Fruit fly (Drosophila melanogaster) whole organism, embryonic: ENCODE data around the gene fbl.

ENCODE experiments used
- Abd-B ChIP-seq: fragments of 200-800 bp; sonication (Bioruptor generic); optimal IDR thresholded peaks from 2 replicates; lab custom pipeline; 2018; ENCODE audit warnings: missing biosample characterization, mild to moderate bottlenecking, missing genetic modification characterization, moderate library complexity
- CG10959 ChIP-seq: fragments of 200-800 bp; sonication (Bioruptor generic); IDR thresholded peaks from 2 replicates; pipeline ENCODE4 v1.3.6; 2022; ENCODE audit warnings: missing biosample characterization, missing genetic modification characterization
- CG11247 ChIP-seq: fragments of 200-800 bp; sonication (Bioruptor generic); IDR thresholded peaks from 2 replicates; pipeline ENCODE4 v1.3.6; 2022; ENCODE audit warnings: missing biosample characterization, missing genetic modification characterization
- CG12659 ChIP-seq: fragments of 200-800 bp; sonication (Bioruptor generic); optimal IDR thresholded peaks from 3 replicates; lab custom pipeline; 2017; ENCODE audit warnings: mild to moderate bottlenecking, missing biosample characterization, missing genetic modification reagents, missing genetic modification characterization
- CG16779 ChIP-seq: fragments of 200-800 bp; sonication (Bioruptor generic); IDR thresholded peaks from 2 replicates; pipeline ENCODE4 v1.3.6; 2022; ENCODE audit warnings: missing biosample characterization, missing genetic modification characterization
- CG17186 ChIP-seq: fragments of 200-800 bp; sonication (Bioruptor generic); optimal IDR thresholded peaks from 3 replicates; lab custom pipeline; 2017; ENCODE audit warnings: missing biosample characterization, missing genetic modification reagents, missing genetic modification characterization
- CG1832 ChIP-seq: fragments of 200-800 bp; sonication (Bioruptor generic); optimal IDR thresholded peaks from 2 replicates; lab custom pipeline; 2017; ENCODE audit warnings: missing biosample characterization, mild to moderate bottlenecking, missing genetic modification characterization, inconsistent platforms
- CG2889 ChIP-seq: fragments of 200-800 bp; sonication (Bioruptor generic); IDR thresholded peaks from 3 replicates; pipeline ENCODE4 v1.3.6; 2022; ENCODE audit warnings: missing biosample characterization, missing genetic modification characterization
- CG30020 ChIP-seq: fragments of 200-800 bp; optimal IDR thresholded peaks from 2 replicates; lab custom pipeline; 2019; ENCODE audit warnings: missing biosample characterization, mild to moderate bottlenecking, missing genetic modification characterization, moderate library complexity
- CG30403 ChIP-seq: fragments of 200-800 bp; sonication (Bioruptor generic); optimal IDR thresholded peaks from 3 replicates; lab custom pipeline; 2016; ENCODE audit warnings: missing biosample characterization, missing genetic modification characterization
- CG3065 ChIP-seq: fragments of 200-800 bp; sonication (Bioruptor generic); optimal IDR thresholded peaks from 2 replicates; lab custom pipeline; 2016; ENCODE audit warnings: missing biosample characterization, missing genetic modification characterization
- CG32772 ChIP-seq: fragments of 200-800 bp; sonication (Bioruptor generic); IDR thresholded peaks from 2 replicates; pipeline ENCODE4 v1.3.6; 2022; ENCODE audit warnings: missing biosample characterization, missing genetic modification characterization
- CG34224 ChIP-seq: fragments of 200-800 bp; sonication (Bioruptor generic); IDR thresholded peaks from 3 replicates; pipeline ENCODE4 v1.3.6; 2022; ENCODE audit warnings: missing biosample characterization, missing genetic modification characterization; ENCODE audit not compliant: partially characterized antibody
- CG5953 ChIP-seq: fragments of 200-800 bp; sonication (Bioruptor generic); IDR thresholded peaks from 2 replicates; pipeline ENCODE4 v1.3.6; 2022; ENCODE audit warnings: missing biosample characterization, missing genetic modification characterization
- CG6854 ChIP-seq: fragments of 200-800 bp; sonication (Bioruptor generic); optimal IDR thresholded peaks from 3 replicates; lab custom pipeline; 2017; ENCODE audit warnings: missing biosample characterization, mild to moderate bottlenecking, missing genetic modification characterization
- CG7271 ChIP-seq: fragments of 200-800 bp; sonication (Bioruptor generic); optimal IDR thresholded peaks from 2 replicates; lab custom pipeline; 2018; ENCODE audit warnings: missing biosample characterization, mild to moderate bottlenecking, missing genetic modification characterization, moderate library complexity
- CG7556 ChIP-seq: fragments of 200-800 bp; sonication (Bioruptor generic); optimal IDR thresholded peaks from 2 replicates; lab custom pipeline; 2017; ENCODE audit warnings: missing biosample characterization, mild to moderate bottlenecking, missing genetic modification characterization
- Dip3 ChIP-seq: fragments of 200-800 bp; sonication (Bioruptor generic); optimal IDR thresholded peaks from 3 replicates; lab custom pipeline; 2016; ENCODE audit warnings: missing biosample characterization, missing genetic modification characterization
- HLH3B ChIP-seq: fragments of 200-800 bp; sonication (Bioruptor generic); IDR thresholded peaks from 2 replicates; pipeline ENCODE4 v1.3.6; 2022; ENCODE audit warnings: missing biosample characterization, missing genetic modification characterization
- HLHmδ ChIP-seq: fragments of 200-800 bp; sonication (Bioruptor generic); optimal IDR thresholded peaks from 2 replicates; lab custom pipeline; 2018; ENCODE audit warnings: missing biosample characterization, mild to moderate bottlenecking, missing genetic modification characterization, moderate library complexity
- Hr3 ChIP-seq: fragments of 200-800 bp; sonication (Bioruptor generic); optimal IDR thresholded peaks from 3 replicates; lab custom pipeline; 2016; ENCODE audit warnings: missing biosample characterization, missing genetic modification characterization
- Hsf ChIP-seq: fragments of 200-800 bp; sonication (Bioruptor generic); optimal IDR thresholded peaks from 3 replicates; lab custom pipeline; 2016; ENCODE audit warnings: missing biosample characterization, missing genetic modification characterization
- Nf-YA ChIP-seq: fragments of 200-800 bp; sonication (Bioruptor generic); IDR thresholded peaks from 2 replicates; pipeline ENCODE4 v1.3.6; 2022; ENCODE audit warnings: missing biosample characterization, missing genetic modification characterization
- Nf-YC ChIP-seq: fragments of 200-800 bp; optimal IDR thresholded peaks from 3 replicates; lab custom pipeline; 2019; ENCODE audit warnings: missing biosample characterization, mild to moderate bottlenecking, missing genetic modification characterization, moderate library complexity
- Oli ChIP-seq: fragments of 200-800 bp; sonication (Bioruptor generic); optimal IDR thresholded peaks from 2 replicates; lab custom pipeline; 2018; ENCODE audit warnings: missing biosample characterization, mild to moderate bottlenecking, missing genetic modification characterization, moderate library complexity
- Pdp1 ChIP-seq, 2 experiments: fragments of 200-800 bp; sonication (Bioruptor generic); optimal IDR thresholded peaks; 3 replicates each; lab custom pipeline; 2016; ENCODE audit warnings: missing biosample characterization in 2 of 2, missing genetic modification characterization in 2 of 2, mild to moderate bottlenecking in 1 of 2, moderate library complexity in 1 of 2
- Rx ChIP-seq: fragments of 200-800 bp; sonication (Bioruptor generic); IDR thresholded peaks from 2 replicates; pipeline ENCODE4 v1.3.6; 2022; ENCODE audit warnings: missing biosample characterization, missing genetic modification characterization
- Vsx1 ChIP-seq: fragments of 200-800 bp; sonication (Bioruptor generic); optimal IDR thresholded peaks from 2 replicates; lab custom pipeline; 2017; ENCODE audit warnings: missing biosample characterization, mild to moderate bottlenecking, missing genetic modification characterization, missing genetic modification reagents
- Xrp1 ChIP-seq: fragments of 200-800 bp; sonication (Bioruptor generic); IDR thresholded peaks from 2 replicates; pipeline ENCODE4 v1.3.6; 2022; ENCODE audit warnings: missing biosample characterization, missing genetic modification characterization
- abd-A ChIP-seq: fragments of 200-800 bp; sonication (Bioruptor generic); optimal IDR thresholded peaks from 3 replicates; lab custom pipeline; 2019; ENCODE audit warnings: missing biosample characterization, mild to moderate bottlenecking, missing genetic modification characterization, moderate library complexity
- amos ChIP-seq: fragments of 200-800 bp; sonication (Bioruptor generic); IDR thresholded peaks from 2 replicates; pipeline ENCODE4 v1.3.6; 2022; ENCODE audit warnings: missing biosample characterization, missing genetic modification characterization; ENCODE audit not compliant: partially characterized antibody
- ara ChIP-seq: fragments of 200-800 bp; sonication (Bioruptor generic); IDR thresholded peaks from 2 replicates; pipeline ENCODE4 v1.3.6; 2022; ENCODE audit warnings: missing biosample characterization, missing genetic modification characterization
- bigmax ChIP-seq: fragments of 200-800 bp; sonication (Bioruptor generic); optimal IDR thresholded peaks from 2 replicates; lab custom pipeline; 2018; ENCODE audit warnings: missing biosample characterization, mild to moderate bottlenecking, missing genetic modification characterization
- corto ChIP-seq: fragments of 200-800 bp; sonication (Bioruptor generic); optimal IDR thresholded peaks from 2 replicates; lab custom pipeline; 2016; ENCODE audit warnings: missing biosample characterization, mild to moderate bottlenecking, missing genetic modification characterization, moderate library complexity
- gsb ChIP-seq: fragments of 200-800 bp; sonication (Bioruptor generic); IDR thresholded peaks from 2 replicates; pipeline ENCODE4 v1.3.6; 2022; ENCODE audit warnings: missing biosample characterization, missing genetic modification characterization
- kni ChIP-seq: fragments of 200-800 bp; sonication (Bioruptor generic); optimal IDR thresholded peaks from 3 replicates; lab custom pipeline; 2017; ENCODE audit warnings: mild to moderate bottlenecking, missing biosample characterization, missing genetic modification reagents, missing genetic modification characterization
- lola ChIP-seq, 3 experiments: fragments of >200 bp in 2 of 3; fragments of 200-800 bp in 1 of 3; sonication (Bioruptor generic) in 1 of 3; optimal IDR thresholded peaks; 2 replicates each; lab custom pipeline; 2017 to 2019; ENCODE audit warnings: missing biosample characterization in 3 of 3, missing genetic modification characterization in 3 of 3, mild to moderate bottlenecking in 1 of 3, moderate library complexity in 1 of 3
- luna ChIP-seq: fragments of 200-800 bp; sonication (Bioruptor generic); optimal IDR thresholded peaks from 2 replicates; lab custom pipeline; 2016; ENCODE audit warnings: missing biosample characterization, missing genetic modification characterization
- schlank ChIP-seq: fragments of 200-800 bp; sonication (Bioruptor generic); optimal IDR thresholded peaks from 2 replicates; lab custom pipeline; 2018; ENCODE audit warnings: missing biosample characterization, mild to moderate bottlenecking, missing genetic modification characterization
- scrt ChIP-seq: fragments of 200-800 bp; sonication (Bioruptor generic); optimal IDR thresholded peaks from 2 replicates; lab custom pipeline; 2018; ENCODE audit warnings: missing biosample characterization, mild to moderate bottlenecking, missing genetic modification characterization, moderate library complexity
- seq ChIP-seq: fragments of 200-800 bp; sonication (Bioruptor generic); IDR thresholded peaks from 2 replicates; pipeline ENCODE4 v1.3.6; 2022; ENCODE audit warnings: missing biosample characterization, missing genetic modification characterization
- sim ChIP-seq: fragments of 200-800 bp; sonication (Bioruptor generic); IDR thresholded peaks from 2 replicates; pipeline ENCODE4 v1.3.6; 2022; ENCODE audit warnings: missing biosample characterization, missing genetic modification characterization
- sima ChIP-seq: fragments of 200-800 bp; sonication (Bioruptor generic); optimal IDR thresholded peaks from 2 replicates; lab custom pipeline; 2016; ENCODE audit warnings: missing biosample characterization, missing genetic modification characterization
- slbo ChIP-seq: fragments of 200-800 bp; sonication (Bioruptor generic); IDR thresholded peaks from 2 replicates; pipeline ENCODE4 v1.3.6; 2022; ENCODE audit warnings: missing biosample characterization, missing genetic modification characterization
- slp2 ChIP-seq: fragments of 200-800 bp; sonication (Bioruptor generic); optimal IDR thresholded peaks from 2 replicates; lab custom pipeline; 2016; ENCODE audit warnings: missing biosample characterization, missing genetic modification characterization
- tx ChIP-seq: fragments of 200-800 bp; sonication (Bioruptor generic); optimal IDR thresholded peaks from 2 replicates; lab custom pipeline; 2016; ENCODE audit warnings: missing biosample characterization, missing genetic modification characterization
- unc-4 ChIP-seq: fragments of 200-800 bp; sonication (Bioruptor generic); IDR thresholded peaks from 2 replicates; pipeline ENCODE4 v1.3.6; 2022; ENCODE audit warnings: missing biosample characterization, missing genetic modification characterization; ENCODE audit not compliant: partially characterized antibody

fbl gene

DNA sequence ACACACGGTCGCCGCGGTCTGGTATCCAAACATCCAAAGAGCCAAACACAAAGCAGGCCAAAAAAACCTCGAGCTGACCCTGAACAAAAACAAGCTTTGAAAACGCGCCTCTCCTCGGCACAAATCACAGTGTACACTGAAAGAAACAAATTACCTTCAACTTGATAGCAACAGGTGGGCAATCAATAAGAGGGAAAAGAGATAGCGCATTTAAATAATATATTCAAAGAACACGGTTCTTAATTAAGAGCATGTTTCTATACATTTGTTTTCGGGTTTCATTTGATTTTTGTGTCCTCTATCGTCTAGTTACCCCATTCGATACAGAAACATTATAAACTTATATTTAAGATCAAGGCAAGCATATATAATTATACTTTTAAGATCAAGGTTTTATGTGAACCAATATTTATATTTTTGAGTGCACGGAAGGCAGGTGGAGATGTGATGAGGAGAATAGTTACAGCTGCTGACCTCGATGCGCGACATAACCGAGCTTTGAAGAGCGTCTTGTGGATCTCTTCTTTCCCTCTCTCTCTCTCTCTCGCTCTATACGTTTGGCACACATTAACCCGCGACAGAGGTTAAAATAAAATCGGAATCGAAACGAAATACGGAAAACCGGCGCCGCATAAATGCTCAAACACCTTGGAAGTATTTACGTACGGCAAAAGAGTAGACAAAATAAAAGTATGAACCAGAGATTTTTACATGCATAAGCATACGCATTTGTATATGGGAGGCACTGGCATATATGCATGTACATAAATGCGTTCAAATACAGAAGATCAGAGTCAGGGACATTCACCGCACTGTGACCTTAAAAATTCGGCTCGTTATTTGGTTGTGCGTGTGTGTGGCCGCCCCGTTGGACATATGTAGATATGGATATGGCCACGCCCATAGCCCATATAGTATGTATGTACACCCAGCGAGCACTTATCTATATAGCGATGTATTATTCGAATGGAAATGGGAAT is 14.3 kb downstream of the fbl start (continued):
- TF ChIP-seq ara, result no peak
- TF ChIP-seq HLH3B (GFP tag; lab: Robert Waterston, UW), result peak; percentile 72
- TF ChIP-seq slp2 (GFP tag; lab: Kevin White, UChicago), result peak; percentile 57
- TF ChIP-seq CG1832 (GFP tag; lab: Kevin White, UChicago), result peak; percentile 38
- peak; percentile 1; the same call in 1 of the 2 replicates for TF ChIP-seq unc-4
- TF ChIP-seq bigmax (GFP tag; lab: Kevin White, UChicago), result no peak
- TF ChIP-seq Oli, result peak; percentile 92
- peak; percentile 82 for TF ChIP-seq Hr3 (GFP tag; lab: Kevin White, UChicago)
- peak; percentile 77 for TF ChIP-seq Nf-YC (tag; lab: Kevin White, UChicago)
- TF ChIP-seq kni (GFP tag; lab: Kevin White, UChicago), result peak; percentile 77
- peak; percentile 66 for TF ChIP-seq CG30020 (tag; lab: Kevin White, UChicago)
- TF ChIP-seq seq (GFP tag; lab: Robert Waterston, UW), result peak; percentile 86
- peak; percentile 71 for TF ChIP-seq corto (GFP tag; lab: Kevin White, UChicago)
- no peak; the same call in 1 of the 2 replicates for TF ChIP-seq CG5953 (GFP tag; lab: Robert Waterston, UW)
- peak; percentile 26 for TF ChIP-seq CG17186 (GFP tag; lab: Kevin White, UChicago)
- TF ChIP-seq Dip3 (GFP tag; lab: Kevin White, UChicago), result peak; percentile 72
- 0 out of 3 replicates have a peak, but pooled peaks have one; percentile 5 for TF ChIP-seq CG34224 (GFP tag; lab: Robert Waterston, UW)
- 0 out of 2 replicates have a peak, but pooled peaks have one; percentile 46 for TF ChIP-seq CG10959 (GFP tag; lab: Robert Waterston, UW)
- TF ChIP-seq CG11247 (GFP tag; lab: Robert Waterston, UW), result 0 out of 2 replicates have a peak, but pooled peaks have one; percentile 28
- TF ChIP-seq slbo (GFP tag; lab: Robert Waterston, UW), result peak; percentile 78
- TF ChIP-seq Abd-B (GFP tag; lab: Kevin White, UChicago), result peak; percentile 69
- peak; percentile 25 for TF ChIP-seq CG7271 (tag; lab: Kevin White, UChicago)
- peak; percentile 33 for TF ChIP-seq CG3065 (GFP tag; lab: Kevin White, UChicago)
- peak; percentile 75 for TF ChIP-seq tx (GFP tag; lab: Kevin White, UChicago)
- peak; percentile 33; the same call in 1 of the 3 replicates for TF ChIP-seq CG2889 (GFP tag; lab: Robert Waterston, UW)
- peak; percentile 86 for TF ChIP-seq scrt (GFP tag; lab: Kevin White, UChicago)
- TF ChIP-seq CG12659 (GFP tag; lab: Kevin White, UChicago), result peak; percentile 90
- TF ChIP-seq amos, result no peak
- peak; percentile 86 for TF ChIP-seq Hsf (GFP tag; lab: Kevin White, UChicago)
- peak; percentile 87 for TF ChIP-seq abd-A
- peak; percentile 88 for TF ChIP-seq Vsx1 (GFP tag; lab: Kevin White, UChicago)
- peak; percentile 92 for TF ChIP-seq CG7556 (GFP tag; lab: Kevin White, UChicago)
- TF ChIP-seq sim (GFP tag; lab: Robert Waterston, UW), result no peak; the same call in 1 of the 2 replicates
- TF ChIP-seq Xrp1 (GFP tag; lab: Robert Waterston, UW), result peak; percentile 61
- no peak for TF ChIP-seq HLHmδ (GFP tag; lab: Kevin White, UChicago)
- TF ChIP-seq Rx, result peak; percentile 48; the same call in 1 of the 2 replicates
- TF ChIP-seq luna (GFP tag; lab: Kevin White, UChicago), result no peak
- no peak for TF ChIP-seq sima (GFP tag; lab: Kevin White, UChicago)
- no peak for TF ChIP-seq CG16779 (GFP tag; lab: Robert Waterston, UW)
- TF ChIP-seq Pdp1 (GFP tag; optimal IDR thresholded peaks at IDR 0.05; lab: Kevin White, UChicago), result peak; percentile 69 to 85
- peak; percentile 29 for TF ChIP-seq schlank (tag; lab: Kevin White, UChicago)
- TF ChIP-seq CG30403 (GFP tag; lab: Kevin White, UChicago), result peak; percentile 91
- peak; percentile 87 for TF ChIP-seq CG6854 (GFP tag; lab: Kevin White, UChicago)
- 0 out of 2 replicates have a peak, but pooled peaks have one; percentile 39 for TF ChIP-seq Nf-YA (GFP tag; lab: Robert Waterston, UW)
- TF ChIP-seq CG32772, result peak; percentile 23; the same call in 1 of the 2 replicates
- peak in 1 of 3 experiments; percentile 81 for TF ChIP-seq lola (GFP tag; optimal IDR thresholded peaks at IDR 0.05; lab: Kevin White, UChicago)
- peak; percentile 73 for TF ChIP-seq gsb (GFP tag; lab: Robert Waterston, UW)
